Worm (Caenorhabditis elegans) whole organism, young adult: ENCODE results near the gene twk-12.

ENCODE experiments used
- B0261.1 ChIP-seq: sonication (generic microtip); optimal IDR thresholded peaks from 2 replicates; lab custom pipeline; 2016; ENCODE audit warnings: mild to moderate bottlenecking, missing genetic modification characterization, moderate library complexity, missing compliant biosample characterization
- F49E8.2 ChIP-seq: sonication (generic microtip); optimal IDR thresholded peaks from 3 replicates; lab custom pipeline; 2017; ENCODE audit warnings: missing genetic modification characterization, mild to moderate bottlenecking, missing compliant biosample characterization, antibody characterized with exemption, moderate library complexity; ENCODE audit not compliant: insufficient read depth
- T07F8.4 ChIP-seq: sonication (generic microtip); optimal IDR thresholded peaks from 2 replicates; lab custom pipeline; 2016; ENCODE audit warnings: mild to moderate bottlenecking, missing genetic modification characterization, moderate library complexity, missing compliant biosample characterization
- ZK185.1 ChIP-seq: sonication (generic microtip); optimal IDR thresholded peaks from 2 replicates; lab custom pipeline; 2016; ENCODE audit warnings: mild to moderate bottlenecking, missing genetic modification characterization, missing compliant biosample characterization; ENCODE audit not compliant: poor library complexity, severe bottlenecking
- aptf-3 ChIP-seq: fragments of 200-800 bp; sonication (Bioruptor generic); IDR thresholded peaks from 2 replicates; pipeline ENCODE4 v1.3.6; 2022; ENCODE audit warnings: missing genetic modification characterization, missing compliant biosample characterization
- dpl-1 ChIP-seq: fragments of 150-350 bp; optimal IDR thresholded peaks from 2 replicates; lab custom pipeline; 2014; ENCODE audit warnings: missing biosample characterization, missing genetic modification reagents, missing genetic modification characterization
- efl-1 ChIP-seq: fragments of 150-350 bp; optimal IDR thresholded peaks from 2 replicates; lab custom pipeline; 2014; ENCODE audit warnings: missing biosample characterization, missing genetic modification reagents, missing genetic modification characterization
- madf-8 ChIP-seq: fragments of 200-800 bp; sonication (Bioruptor generic); conservative IDR thresholded peaks from 2 replicates; pipeline ENCODE4 v1.3.6; 2022; ENCODE audit warnings: missing genetic modification reagents, missing genetic modification characterization, missing compliant biosample characterization
- mcd-1 ChIP-seq: fragments of 200-800 bp; sonication (Bioruptor generic); IDR thresholded peaks from 2 replicates; pipeline ENCODE4 v1.3.6; 2022; ENCODE audit warnings: missing genetic modification reagents, missing genetic modification characterization, missing compliant biosample characterization
- mes-4 ChIP-seq: sonication (generic microtip); optimal IDR thresholded peaks from 2 replicates; lab custom pipeline; 2016; ENCODE audit warnings: missing genotype, missing genetic modification characterization, missing compliant biosample characterization
- pbrm-1 ChIP-seq: fragments of 200-800 bp; sonication (Bioruptor generic); IDR thresholded peaks from 2 replicates; pipeline ENCODE4 v1.3.6; 2022; ENCODE audit warnings: missing genetic modification reagents, missing genetic modification characterization, missing compliant biosample characterization
- pha-4 ChIP-seq: fragments of 150-350 bp; sonication (generic microtip); optimal IDR thresholded peaks from 2 replicates; lab custom pipeline; 2014; ENCODE audit warnings: missing biosample characterization, missing genetic modification reagents, missing genetic modification characterization

DNA sequence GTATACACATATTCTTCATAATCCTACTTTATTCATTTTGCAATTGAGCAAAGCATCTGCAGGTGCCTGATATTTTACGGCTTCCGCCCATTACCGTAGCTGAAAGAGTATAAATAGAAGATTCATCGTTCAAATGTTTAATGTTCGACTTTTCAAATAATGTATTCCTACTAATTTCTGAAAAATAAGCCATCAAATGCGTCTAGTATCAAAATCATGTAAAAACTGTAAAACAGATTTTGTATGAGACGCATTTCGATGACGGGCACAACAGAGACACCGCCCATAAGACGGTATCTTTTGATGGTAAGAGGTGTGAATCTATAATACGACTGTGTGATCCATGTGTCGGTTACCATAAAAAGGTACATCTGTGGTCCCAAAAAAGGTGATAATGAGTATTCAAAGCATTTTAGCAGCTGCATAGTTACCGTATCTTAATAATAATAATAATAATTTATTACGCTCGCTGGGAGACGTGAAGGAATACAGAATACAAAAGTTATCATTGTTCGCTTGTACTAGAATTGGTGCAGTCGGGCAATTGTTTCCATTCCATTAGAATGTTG, 20.3 kb upstream of the twk-12 start, which contains the start of the genes C32C4.3 and C32C4.16:
- no peak for TF ChIP-seq B0261.1 (tag; lab: Kevin White, UChicago)
- TF ChIP-seq aptf-3 (GFP tag; lab: Robert Waterston, UW), result no peak
- no peak for TF ChIP-seq mes-4 (tag; lab: Kevin White, UChicago)
- no peak for TF ChIP-seq F49E8.2 (tag; lab: Kevin White, UChicago)
- TF ChIP-seq T07F8.4 (tag; lab: Kevin White, UChicago), result no peak
- TF ChIP-seq pbrm-1 (GFP tag; lab: Robert Waterston, UW), result no peak
- TF ChIP-seq pha-4 (tag; lab: Kevin White, UChicago), result no peak
- no peak for TF ChIP-seq ZK185.1
- no peak for TF ChIP-seq dpl-1
- TF ChIP-seq efl-1 (GFP tag; lab: Kevin White, UChicago), result no peak
- TF ChIP-seq mcd-1, result no peak
- TF ChIP-seq madf-8 (GFP tag; lab: Robert Waterston, UW), result no peak
